Fruit fly (Drosophila melanogaster): ENCODE results near the gene CG33116.

The CG33116 gene

dm6 chr2L:19533247-19533646 lies at the start of gene CG33116:
CG33116 (plus strand) TSS chr2L:19533479.
- TF ChIP-seq Sox102F (GFP tag; optimal IDR thresholded peaks at IDR 0.05) (peak; percentile 88), CG8119 (GFP tag; IDR thresholded peaks at IDR 0.05) (peak; percentile 83), CG15336 (GFP tag; IDR thresholded peaks at IDR 0.05) (peak; percentile 89), Eip75B (GFP tag; optimal IDR thresholded peaks at IDR 0.05) (peak; percentile 83), lz (GFP tag; optimal IDR thresholded peaks at IDR 0.05) (peak; percentile 87), dac (GFP tag; optimal IDR thresholded peaks at IDR 0.05) (peak; percentile 77), CG3032 (tag; optimal IDR thresholded peaks at IDR 0.05) (peak; percentile 77), CG6163 (GFP tag; IDR thresholded peaks at IDR 0.05) (peak; percentile 85), CG32006 (GFP tag; optimal IDR thresholded peaks at IDR 0.05) (peak; percentile 91), esn (GFP tag; optimal IDR thresholded peaks at IDR 0.05) (peak; percentile 89), CG8319 (GFP tag; optimal IDR thresholded peaks at IDR 0.05) (peak; percentile 60), CG6808 (GFP tag; optimal IDR thresholded peaks at IDR 0.05) (peak; percentile 76), Ets21C (GFP tag; optimal IDR thresholded peaks at IDR 0.05) (peak; percentile 64), achi (GFP tag; optimal IDR thresholded peaks at IDR 0.05) (peak; percentile 85), CG34406 (GFP tag; optimal IDR thresholded peaks at IDR 0.05) (peak; percentile 75), CG6854 (GFP tag; optimal IDR thresholded peaks at IDR 0.05) (peak; percentile 71), CG11902 (GFP tag; optimal IDR thresholded peaks at IDR 0.05) (peak; percentile 57), fkh (GFP tag; optimal IDR thresholded peaks at IDR 0.05) (peak; percentile 49), spab (GFP tag; optimal IDR thresholded peaks at IDR 0.05) (peak; percentile 70), CG3919 (GFP tag; optimal IDR thresholded peaks at IDR 0.05) (peak; percentile 92), Sox14 (GFP tag; optimal IDR thresholded peaks at IDR 0.05) (peak; percentile 87), CG6276 (GFP tag; optimal IDR thresholded peaks at IDR 0.05) (peak; percentile 85), CG16779 (tag; optimal IDR thresholded peaks at IDR 0.05) (peak; percentile 57), cyc (GFP tag; optimal IDR thresholded peaks at IDR 0.05) (peak; percentile 86), CG8632 (GFP tag; optimal IDR thresholded peaks at IDR 0.05) (peak; percentile 74), ss (GFP tag; optimal IDR thresholded peaks at IDR 0.05) (peak; percentile 56 to 75), dsx (GFP tag; optimal IDR thresholded peaks at IDR 0.05; ENCODE audit: poor library complexity, severe bottlenecking) (peak; percentile 72), eg (GFP tag; IDR thresholded peaks at IDR 0.05) (peak; percentile 88), CG7368 (GFP tag; optimal IDR thresholded peaks at IDR 0.05) (peak; percentile 77), Hr38 (GFP tag; optimal IDR thresholded peaks at IDR 0.05) (peak; percentile 3), acj6 (GFP tag; optimal IDR thresholded peaks at IDR 0.05) (peak; percentile 82), CG10669 (GFP tag; optimal IDR thresholded peaks at IDR 0.05) (peak; percentile 82), OdsH (GFP tag; optimal IDR thresholded peaks at IDR 0.05) (peak; percentile 88), CG4318 (GFP tag; optimal IDR thresholded peaks at IDR 0.05) (peak; percentile 75), svp (GFP tag) (peak; percentile 90), topi (GFP tag; optimal IDR thresholded peaks at IDR 0.05) (peak; percentile 84), CG6792 (GFP tag; optimal IDR thresholded peaks at IDR 0.05) (peak; percentile 79), fd85E (GFP tag; optimal IDR thresholded peaks at IDR 0.05) (peak; percentile 69), CG10631 (GFP tag; optimal IDR thresholded peaks at IDR 0.05) (peak; percentile 74), vri (GFP tag; optimal IDR thresholded peaks at IDR 0.05) (peak; percentile 88), Lpt (GFP tag; optimal IDR thresholded peaks at IDR 0.05) (peak; percentile 80), fd59A (GFP tag; optimal IDR thresholded peaks at IDR 0.05) (peak; percentile 70), Eip78C (GFP tag) (peak; percentile 96), Eip93F (GFP tag; optimal IDR thresholded peaks at IDR 0.05) (peak; percentile 33), CG1621 (tag; optimal IDR thresholded peaks at IDR 0.05) (peak; percentile 77), Ets96B (tag; optimal IDR thresholded peaks at IDR 0.05) (peak; percentile 73), Smox (GFP tag; optimal IDR thresholded peaks at IDR 0.05) (peak; percentile 81), salr (GFP tag; optimal IDR thresholded peaks at IDR 0.05) (peak; percentile 64 to 84), Gug (GFP tag; IDR thresholded peaks at IDR 0.05) (peak; percentile 74), Hr39 (GFP tag; optimal IDR thresholded peaks at IDR 0.05) (peak; percentile 83), net (GFP tag; optimal IDR thresholded peaks at IDR 0.05) (peak; percentile 86), pdm3 (GFP tag; optimal IDR thresholded peaks at IDR 0.05) (peak; percentile 87)
